Worm (Caenorhabditis elegans) whole organism, L2 larva: ENCODE data around the gene srx-24.

Experiments
- alr-1 ChIP-seq: fragments of 150-350 bp; optimal IDR thresholded peaks from 2 replicates; lab custom pipeline; 2014; ENCODE audit warnings: missing biosample characterization, missing genetic modification characterization
- ama-1 ChIP-seq: fragments of 150-350 bp; optimal IDR thresholded peaks from 2 replicates; lab custom pipeline; 2018; ENCODE audit warnings: inconsistent platforms
- ceh-82 ChIP-seq: fragments of 150-350 bp; optimal IDR thresholded peaks from 2 replicates; lab custom pipeline; 2014; ENCODE audit warnings: missing biosample characterization, missing genetic modification characterization
- crh-2 ChIP-seq: sonication (generic microtip); optimal IDR thresholded peaks from 2 replicates; lab custom pipeline; 2017; ENCODE audit warnings: missing biosample characterization, missing genetic modification characterization
- lin-13 ChIP-seq: fragments of 150-350 bp; optimal IDR thresholded peaks from 2 replicates; lab custom pipeline; 2014; ENCODE audit warnings: missing biosample characterization, missing genetic modification reagents, missing genetic modification characterization
- mab-5 ChIP-seq: fragments of 150-350 bp; optimal IDR thresholded peaks from 2 replicates; lab custom pipeline; 2014; ENCODE audit warnings: missing biosample characterization, missing genetic modification characterization
- mdl-1 ChIP-seq, 2 experiments: fragments of 150-350 bp in 1 of 2; sonication (generic microtip) in 1 of 2; optimal IDR thresholded peaks; 2 replicates each; lab custom pipeline; 2017; ENCODE audit warnings: missing biosample characterization in 2 of 2, missing genetic modification characterization in 2 of 2
- nhr-237 ChIP-seq: fragments of 150-350 bp; optimal IDR thresholded peaks from 2 replicates; lab custom pipeline; 2014; ENCODE audit warnings: missing biosample characterization, missing genetic modification characterization
- nhr-25 ChIP-seq: fragments of 150-350 bp; sonication (generic microtip); optimal IDR thresholded peaks from 3 replicates; lab custom pipeline; 2014; ENCODE audit warnings: missing biosample characterization, missing genetic modification characterization
- sem-4 ChIP-seq: fragments of 150-350 bp; optimal IDR thresholded peaks from 2 replicates; lab custom pipeline; 2014; ENCODE audit warnings: missing biosample characterization, missing genetic modification reagents, missing genetic modification characterization
- snpc-4 ChIP-seq: fragments of 150-350 bp; optimal IDR thresholded peaks from 2 replicates; lab custom pipeline; 2014; ENCODE audit warnings: missing biosample characterization, missing genetic modification characterization
- unc-39 ChIP-seq: fragments of 150-350 bp; optimal IDR thresholded peaks from 2 replicates; lab custom pipeline; 2014; ENCODE audit warnings: missing biosample characterization, missing genetic modification characterization

- no peak for TF ChIP-seq nhr-237 (tag; lab: Kevin White, UChicago)
- TF ChIP-seq ceh-82, result no peak
- no peak for TF ChIP-seq ama-1 (lab: Kevin White, UChicago)
- TF ChIP-seq sem-4 (tag; lab: Kevin White, UChicago), result no peak
- TF ChIP-seq nhr-25 (tag; lab: Kevin White, UChicago), result no peak
- TF ChIP-seq alr-1, result no peak
- no peak for TF ChIP-seq mab-5 (tag; lab: Kevin White, UChicago)
- no peak for TF ChIP-seq crh-2
- no peak for TF ChIP-seq snpc-4
- no peak for TF ChIP-seq unc-39 (tag; lab: Kevin White, UChicago)
- no peak for TF ChIP-seq lin-13 (GFP tag; lab: Kevin White, UChicago)
- no peak for TF ChIP-seq mdl-1 (tag; optimal IDR thresholded peaks at IDR 0.05; lab: Kevin White, UChicago)
These were observed 7.6 kb downstream of the srx-24 start, which contains the start of gene srg-62 for ce11 chrV:2742298-2742697.
